Worm (Caenorhabditis elegans) whole organism, dauer: ENCODE measurements around the gene gck-4.

Experiments used
- unc-62 ChIP-seq: sonication (generic microtip); optimal IDR thresholded peaks from 2 replicates; lab custom pipeline; 2017; ENCODE audit warnings: missing biosample characterization, missing genetic modification reagents, missing genetic modification characterization

The gck-4 gene

DNA sequence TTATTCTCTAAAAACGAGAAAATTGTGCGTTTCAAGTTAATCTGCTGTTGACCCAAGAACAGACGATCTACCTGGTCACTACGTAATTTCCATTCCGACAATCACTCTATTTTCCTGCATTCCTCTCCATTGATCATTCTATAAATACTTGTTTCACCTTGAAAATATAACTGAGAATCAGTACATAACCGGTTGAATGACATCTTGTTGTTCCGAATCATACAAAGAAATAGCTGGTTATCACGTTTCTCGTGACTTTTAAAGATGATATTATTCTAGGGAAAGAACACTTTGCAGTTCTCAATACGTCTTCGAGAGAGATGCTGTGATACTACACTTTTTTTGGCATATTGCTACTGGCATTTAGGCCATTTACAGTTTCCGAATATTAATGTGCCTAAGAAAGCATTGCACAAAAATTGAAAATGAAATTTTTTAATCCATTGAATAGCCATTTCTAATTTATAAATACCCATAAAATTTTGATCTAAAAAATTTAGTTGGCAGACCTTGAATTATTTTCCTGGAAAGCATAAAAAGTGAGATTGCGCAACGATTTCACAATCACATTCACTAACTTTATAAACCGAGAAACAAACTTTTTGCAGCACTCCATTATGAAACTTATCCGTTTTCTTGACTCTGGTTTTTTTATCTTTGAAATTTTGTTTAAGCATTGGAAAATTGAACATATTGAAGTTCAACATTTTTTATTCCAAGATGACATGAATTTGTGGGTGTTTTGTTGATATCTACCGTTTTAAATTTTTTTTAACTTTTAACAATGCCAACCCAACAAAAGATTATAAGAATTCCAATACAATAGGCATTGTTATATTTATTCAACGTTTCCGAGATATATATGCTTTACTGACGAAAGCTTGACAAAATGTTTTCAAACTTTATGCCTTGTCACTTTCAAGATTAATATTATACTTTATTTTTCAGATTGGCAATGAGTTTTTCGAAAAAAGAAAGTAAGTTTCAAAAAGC, 13.1 kb upstream of the gck-4 start, which contains the start of gene C04A11.5:
Gene C04A11.5, plus strand, starts transcription at position 943 of the 993 bp plus-strand sequence.
- no peak for TF ChIP-seq unc-62 (GFP tag; lab: Kevin White, UChicago)

DNA sequence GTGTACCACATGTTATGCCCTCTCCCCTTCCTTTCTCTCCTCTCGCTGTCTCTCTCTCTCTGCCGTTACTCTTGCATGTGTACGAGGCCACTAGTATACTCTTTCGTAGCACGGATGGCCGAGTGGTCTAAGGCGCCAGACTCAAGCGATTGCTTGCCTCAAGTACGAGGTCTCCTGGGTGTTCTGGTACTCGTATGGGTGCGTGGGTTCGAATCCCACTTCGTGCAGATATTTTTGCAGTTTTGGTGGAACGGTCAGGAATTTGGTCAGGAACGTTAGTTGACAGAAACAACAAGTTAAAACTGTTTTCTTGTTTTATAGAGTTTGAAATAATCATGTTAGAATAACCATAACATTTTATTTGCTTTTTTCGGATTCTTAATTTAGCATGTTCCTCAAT, 11.5 kb upstream of the gck-4 start:
- TF ChIP-seq unc-62 (GFP tag; lab: Kevin White, UChicago), result no peak

DNA sequence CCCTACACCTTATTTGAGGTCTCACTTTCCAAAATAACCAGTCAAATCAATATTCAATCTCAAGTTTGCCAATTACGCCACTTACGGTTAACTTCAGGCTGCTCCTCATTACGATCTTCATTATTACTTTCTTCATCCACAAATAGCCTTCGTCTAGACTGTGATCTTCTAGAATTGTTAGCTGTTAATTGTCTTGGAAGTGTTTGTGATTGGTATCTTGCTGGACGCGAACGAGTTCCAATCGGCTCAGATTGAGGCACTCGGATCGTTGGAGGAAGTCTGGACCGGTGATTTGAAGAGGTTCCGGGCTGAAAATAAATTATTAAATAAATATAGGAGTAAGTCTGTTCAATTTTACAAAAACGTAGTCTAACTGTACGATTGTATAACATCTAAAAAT, 10.1 kb upstream of the gck-4 start:
- TF ChIP-seq unc-62 (GFP tag; lab: Kevin White, UChicago), result no peak

DNA sequence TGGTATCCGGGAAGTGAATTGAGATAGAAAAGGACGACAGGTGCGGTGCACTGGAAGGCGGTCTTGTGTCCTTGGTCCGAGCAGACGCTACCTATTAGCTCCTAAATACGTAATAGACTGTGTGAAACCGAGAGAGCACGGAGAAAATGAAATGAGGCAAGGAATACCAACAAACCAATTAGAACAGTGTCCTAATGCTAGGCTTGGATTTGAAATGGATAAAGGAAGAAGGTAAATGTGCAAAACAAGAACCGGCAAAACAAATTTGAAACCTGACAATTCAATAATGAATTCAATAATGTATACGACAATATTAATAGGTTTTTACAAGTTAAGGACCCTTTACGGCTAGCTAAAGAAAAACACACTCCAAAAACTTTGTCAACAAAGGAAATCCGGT, 8.3 kb upstream of the gck-4 start, which contains the start of gene C04A11.2:
Gene C04A11.2, minus strand, starts transcription at position 101 of the 400 bp plus-strand sequence.
- TF ChIP-seq unc-62 (GFP tag; lab: Kevin White, UChicago), result no peak

DNA sequence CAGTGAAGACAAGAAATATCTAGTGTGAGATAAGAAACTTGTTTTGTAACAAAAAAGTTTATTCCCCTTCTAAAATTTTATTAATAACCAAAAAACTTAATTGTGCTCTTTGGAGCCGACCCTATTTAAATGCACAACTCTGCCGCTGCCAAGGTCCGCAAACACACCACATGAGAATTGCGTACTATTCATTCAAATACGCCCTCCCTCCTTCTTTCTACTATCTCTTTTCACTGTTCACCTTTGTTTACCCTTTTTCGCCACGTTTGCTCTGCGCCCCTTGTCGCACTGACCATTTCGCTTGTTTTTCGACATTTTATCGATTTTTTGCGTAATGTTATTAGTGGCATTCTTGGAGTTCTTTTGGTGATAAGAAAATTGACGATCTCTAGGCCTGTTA, 7.4 kb upstream of the gck-4 start:
- TF ChIP-seq unc-62 (GFP tag; lab: Kevin White, UChicago), result no peak

DNA sequence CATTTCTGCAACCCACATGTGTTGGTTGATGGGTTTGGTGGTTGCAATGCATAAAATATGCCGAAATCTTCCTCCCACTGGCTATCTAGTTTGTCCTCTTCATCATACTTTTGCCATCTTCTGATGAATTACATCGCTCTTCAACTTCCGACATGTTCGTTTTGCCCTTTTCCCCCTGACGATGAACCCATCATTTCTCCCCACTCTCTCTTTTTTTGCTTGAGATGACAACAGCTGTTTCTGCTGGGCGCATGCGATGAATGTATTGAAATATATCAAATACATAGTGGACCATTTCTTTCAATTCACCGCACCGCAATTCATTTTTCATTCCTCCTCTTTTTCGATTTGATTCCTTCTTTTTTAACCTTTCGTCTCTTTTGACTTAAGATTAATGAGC, 6.0 kb upstream of the gck-4 start:
- TF ChIP-seq unc-62 (GFP tag; lab: Kevin White, UChicago), result no peak

DNA sequence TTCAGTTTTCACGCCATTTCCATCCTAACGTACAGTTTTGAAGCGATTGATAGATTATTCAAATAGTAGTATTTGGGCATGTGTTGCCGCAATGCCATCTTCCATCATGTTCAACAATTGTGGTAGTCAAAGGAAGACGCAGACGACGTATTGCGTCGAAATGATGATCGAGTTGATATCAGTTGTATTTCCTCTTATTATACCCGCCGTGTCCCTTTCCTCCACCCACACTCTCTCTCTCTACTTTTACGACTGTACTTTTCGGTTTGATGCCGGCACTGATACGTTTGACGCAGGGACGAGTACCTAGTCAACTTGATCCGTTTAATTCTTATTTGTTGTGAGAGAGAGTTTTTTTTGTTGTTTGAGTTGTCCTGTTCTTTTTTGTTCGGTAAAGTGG, 4.4 kb upstream of the gck-4 start:
- TF ChIP-seq unc-62 (GFP tag; lab: Kevin White, UChicago), result no peak

DNA sequence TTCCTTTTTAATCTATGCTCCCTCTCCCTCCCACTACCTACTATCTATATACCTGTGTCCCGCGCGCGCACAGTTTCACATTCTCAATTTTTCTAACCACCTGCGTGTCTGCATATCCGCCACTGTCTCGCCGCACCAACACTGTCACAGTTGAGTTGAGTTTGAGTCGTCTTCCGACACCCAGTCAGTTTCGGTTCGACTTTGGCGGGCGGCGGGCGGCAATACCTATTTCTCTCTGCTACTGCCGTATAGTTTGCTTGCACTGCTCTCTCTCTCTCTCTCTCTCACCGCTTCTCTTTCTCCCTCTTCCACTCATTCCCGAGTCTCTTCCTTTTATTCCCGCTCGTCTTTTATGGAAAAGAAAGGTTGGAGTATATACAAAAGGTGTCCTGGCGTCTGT, 1.5 kb upstream of the gck-4 start:
- TF ChIP-seq unc-62 (GFP tag; lab: Kevin White, UChicago), result no peak

DNA sequence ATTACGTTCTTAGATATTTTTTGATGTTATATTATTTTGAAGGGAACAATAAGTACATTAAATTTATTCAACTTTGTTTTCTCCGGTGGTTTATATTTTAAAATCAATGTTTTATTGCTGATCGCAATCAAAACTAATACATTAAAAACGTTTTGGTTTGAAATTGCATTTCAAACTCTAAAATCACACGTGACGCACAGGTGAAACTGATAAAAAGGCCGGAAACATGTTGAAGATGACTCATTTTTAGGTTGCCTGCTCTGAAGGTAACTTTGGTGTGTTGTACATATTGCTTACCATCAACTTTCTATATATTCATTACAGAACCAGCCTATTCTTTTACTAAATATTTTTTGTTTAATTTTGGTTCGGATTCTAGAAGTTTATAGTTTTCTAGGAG, 8.7 kb downstream of the gck-4 start:
- no peak for TF ChIP-seq unc-62 (GFP tag; lab: Kevin White, UChicago)

DNA sequence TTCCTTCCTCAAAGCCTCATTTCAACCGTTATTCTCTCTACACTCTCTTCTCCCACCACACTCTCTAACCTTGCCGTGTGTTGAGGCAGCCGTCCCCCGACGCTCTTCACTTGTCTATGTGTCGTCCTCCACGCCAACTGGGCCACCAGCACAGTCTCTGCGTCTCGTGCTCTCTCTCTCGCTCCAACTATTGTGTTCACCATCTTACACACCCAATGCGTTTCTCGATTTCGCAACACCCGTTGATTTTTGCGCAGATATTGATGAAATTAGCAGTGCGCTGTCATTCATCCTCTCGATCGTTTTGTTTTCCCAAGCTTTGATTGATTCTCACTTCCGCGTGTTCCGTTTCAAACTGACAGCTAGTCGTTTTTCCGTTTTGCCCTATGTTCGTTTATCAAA, 10.1 kb downstream of the gck-4 start:
- TF ChIP-seq unc-62 (GFP tag; lab: Kevin White, UChicago), result no peak

DNA sequence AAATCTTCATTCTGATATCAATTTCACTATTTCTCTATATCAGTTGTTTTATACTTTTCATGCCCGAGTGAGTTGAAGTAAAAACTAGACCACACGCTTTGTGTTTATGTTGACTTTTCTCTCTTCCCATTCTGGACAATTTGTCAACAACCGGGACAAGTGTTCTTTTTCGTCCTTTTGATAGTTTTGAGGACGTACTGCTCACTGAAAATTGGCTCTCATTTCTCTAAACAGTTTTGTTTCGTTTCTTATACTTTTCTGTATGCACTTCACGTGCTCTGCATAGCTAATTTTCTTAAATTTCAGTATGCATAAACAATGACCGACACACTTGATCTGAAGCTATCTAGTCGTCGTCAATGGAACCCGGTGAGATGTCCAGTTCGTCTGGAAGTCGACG, 10.7 kb downstream of the gck-4 start, which contains the start of gene adm-2:
Gene adm-2, plus strand, starts transcription at position 301 of the 400 bp plus-strand sequence.
- TF ChIP-seq unc-62 (GFP tag; lab: Kevin White, UChicago), result no peak

DNA sequence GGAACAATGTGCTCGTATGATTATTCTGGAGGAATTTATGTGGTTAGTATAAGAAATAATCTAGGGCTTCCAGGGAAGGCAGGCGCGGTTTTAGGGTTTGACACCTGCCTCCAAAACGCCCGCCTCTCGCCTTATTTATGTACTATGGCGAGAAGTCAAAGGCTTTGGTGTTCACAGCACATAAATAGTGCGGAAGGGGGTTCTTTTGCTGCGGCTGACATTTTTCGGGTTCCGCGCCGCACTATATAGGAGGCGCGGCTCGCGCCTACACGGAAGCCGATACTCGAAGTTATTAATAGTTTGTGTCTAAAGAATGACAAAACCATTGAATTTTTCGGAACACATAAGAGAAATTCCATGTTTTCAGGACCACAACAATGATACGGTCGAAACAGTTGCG, 13.3 kb downstream of the gck-4 start:
- TF ChIP-seq unc-62 (GFP tag; lab: Kevin White, UChicago), result no peak

DNA sequence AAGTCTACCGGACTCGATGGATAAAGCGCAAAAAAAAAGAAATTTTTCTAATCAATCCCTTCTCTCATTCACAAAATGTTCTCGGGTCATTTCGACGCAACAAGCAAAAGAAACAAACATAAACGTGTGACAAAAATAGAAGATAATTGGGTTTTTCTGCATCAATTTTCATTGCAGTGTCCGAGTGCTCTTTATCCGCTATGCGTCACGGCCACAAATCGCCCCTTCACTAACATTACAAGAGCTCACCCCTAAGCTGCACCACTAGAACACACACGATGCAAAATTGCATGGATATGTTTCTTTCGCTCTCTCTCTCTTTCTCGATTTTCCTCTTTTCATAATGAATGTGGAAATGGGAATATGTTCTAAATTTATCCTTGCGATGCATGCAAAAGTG, 19.2 kb downstream of the gck-4 start:
- no peak for TF ChIP-seq unc-62 (GFP tag; lab: Kevin White, UChicago)

DNA sequence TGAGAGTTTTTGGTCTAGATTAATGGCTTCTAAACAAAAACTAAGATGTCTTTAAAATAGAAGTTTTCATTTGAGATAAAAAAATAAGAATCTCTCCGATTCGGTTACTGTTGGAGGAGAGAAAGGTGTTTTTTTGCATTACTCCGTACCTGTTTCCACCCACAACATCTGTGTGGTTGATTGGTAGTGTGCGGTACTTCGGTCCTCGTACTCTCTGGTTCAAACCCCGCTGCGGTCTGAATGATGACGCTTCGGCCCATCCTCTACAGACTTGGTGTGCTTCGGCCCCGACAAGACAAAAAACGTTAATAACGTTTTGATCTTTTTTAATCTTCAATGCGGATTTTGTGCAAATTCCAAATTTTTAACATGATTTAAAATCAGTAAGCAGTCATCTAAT, 20.5 kb downstream of the gck-4 start:
- TF ChIP-seq unc-62 (GFP tag; lab: Kevin White, UChicago), result no peak

DNA sequence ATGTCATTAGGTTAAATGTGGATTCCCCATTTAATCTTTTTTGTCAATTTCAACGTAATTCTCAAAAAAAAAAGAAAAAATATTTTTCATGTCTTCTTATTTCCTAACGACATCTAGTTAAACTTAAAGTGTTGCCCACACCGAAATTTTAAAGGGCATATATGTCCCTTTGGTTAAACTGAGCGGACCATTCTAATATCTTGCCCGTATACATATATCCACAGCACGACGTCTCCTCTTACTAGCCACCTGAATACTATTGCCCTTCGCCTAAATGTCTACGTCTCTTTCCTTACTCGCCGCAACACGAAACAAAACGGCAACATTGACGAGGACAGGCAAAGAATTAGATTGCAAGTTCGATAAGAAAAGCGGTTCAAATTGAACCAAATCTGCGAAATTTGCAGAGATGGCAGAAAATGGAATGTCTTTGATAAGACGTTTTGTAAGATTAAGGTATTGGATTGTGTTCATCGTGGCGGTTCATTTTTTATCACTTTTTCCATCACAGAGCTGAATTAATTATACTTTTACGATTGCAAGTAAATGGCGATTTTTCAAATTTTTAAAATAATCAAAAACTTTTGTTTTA, 23.7 kb downstream of the gck-4 start:
- TF ChIP-seq unc-62 (GFP tag; lab: Kevin White, UChicago), result peak; percentile 53

DNA sequence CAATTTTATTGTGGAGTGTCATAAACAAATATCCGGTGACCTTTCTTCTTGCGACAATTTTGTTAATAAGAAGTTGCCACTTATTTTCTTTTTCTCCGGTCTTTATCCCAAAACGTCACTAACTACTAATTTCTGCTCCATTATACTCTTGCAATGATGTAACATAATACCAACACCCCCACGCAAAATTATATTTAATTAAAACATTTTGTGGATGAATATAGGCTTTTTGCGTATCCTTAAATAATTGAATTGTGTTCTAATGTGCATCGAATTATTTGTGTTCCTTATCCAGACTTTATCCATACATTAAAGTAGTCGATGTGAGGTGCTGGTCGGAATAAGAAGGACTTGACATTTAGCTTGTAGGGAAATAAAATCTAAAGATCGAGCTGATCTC, 25.9 kb downstream of the gck-4 start:
- TF ChIP-seq unc-62 (GFP tag; lab: Kevin White, UChicago), result no peak
